Worm (Caenorhabditis elegans): ENCODE data around the gene sir-2.2.

- no peak for TF ChIP-seq rec-8 (tag; optimal IDR thresholded peaks at IDR 0.05)
- TF ChIP-seq him-1 (tag; optimal IDR thresholded peaks at IDR 0.05): no peak
- TF ChIP-seq lsy-27 (tag; optimal IDR thresholded peaks at IDR 0.05; ENCODE audit: borderline replicate concordance, insufficient read depth): no peak
- TF ChIP-seq attf-3 (GFP tag; conservative IDR thresholded peaks at IDR 0.05): no peak
- no peak for TF ChIP-seq unc-62 (GFP tag; optimal IDR thresholded peaks at IDR 0.05)
- no peak for TF ChIP-seq tbp1 (GFP tag; optimal IDR thresholded peaks at IDR 0.05)
- no peak for TF ChIP-seq akir-1 (GFP tag; optimal IDR thresholded peaks at IDR 0.05)
- no peak for TF ChIP-seq dpl-1 (GFP tag; optimal IDR thresholded peaks at IDR 0.05)
- TF ChIP-seq bed-1 (GFP tag; IDR thresholded peaks at IDR 0.05): no peak
These were observed 34.6 kb downstream of the sir-2.2 start, which contains the start of gene C49F8.15 for ce11 chrX:13362486-13362885.

Measured in whole organism, young adult.